Worm (Caenorhabditis elegans) whole organism, L3 larva: ENCODE measurements around the gene VC5.2.

Experiments used
- ceh-82 ChIP-seq: fragments of 150-350 bp; optimal IDR thresholded peaks from 2 replicates; lab custom pipeline; 2014; ENCODE audit warnings: missing biosample characterization, missing genetic modification characterization
- fos-1 ChIP-seq: fragments of 150-350 bp; optimal IDR thresholded peaks from 2 replicates; lab custom pipeline; 2014; ENCODE audit warnings: missing biosample characterization, missing genetic modification characterization
- nhr-11 ChIP-seq: fragments of 150-350 bp; optimal IDR thresholded peaks from 2 replicates; lab custom pipeline; 2014; ENCODE audit warnings: missing biosample characterization, missing genetic modification characterization
- nhr-23 ChIP-seq: fragments of 150-350 bp; optimal IDR thresholded peaks from 2 replicates; lab custom pipeline; 2014; ENCODE audit warnings: missing biosample characterization, missing genetic modification reagents, missing genetic modification characterization
- nhr-28 ChIP-seq: fragments of 150-350 bp; optimal IDR thresholded peaks from 2 replicates; lab custom pipeline; 2014; ENCODE audit warnings: missing biosample characterization, missing genetic modification characterization
- pqm-1 ChIP-seq: fragments of 150-350 bp; optimal IDR thresholded peaks from 2 replicates; lab custom pipeline; 2017; ENCODE audit warnings: missing biosample characterization, missing genetic modification characterization, inconsistent platforms
- skn-1 ChIP-seq: fragments of 150-350 bp; optimal IDR thresholded peaks from 2 replicates; lab custom pipeline; 2014; ENCODE audit warnings: missing biosample characterization, missing genetic modification characterization
- unc-39 ChIP-seq: sonication (generic microtip); optimal IDR thresholded peaks from 4 replicates; lab custom pipeline; 2017; ENCODE audit warnings: missing biosample characterization, missing genetic modification characterization
- unc-62 ChIP-seq: fragments of 150-350 bp; sonication (generic microtip); optimal IDR thresholded peaks from 4 replicates; lab custom pipeline; 2014; ENCODE audit warnings: missing biosample characterization, missing genetic modification reagents, missing genetic modification characterization
- ztf-11 ChIP-seq: fragments of 150-350 bp; optimal IDR thresholded peaks from 2 replicates; lab custom pipeline; 2014; ENCODE audit warnings: missing biosample characterization, missing genetic modification characterization

DNA sequence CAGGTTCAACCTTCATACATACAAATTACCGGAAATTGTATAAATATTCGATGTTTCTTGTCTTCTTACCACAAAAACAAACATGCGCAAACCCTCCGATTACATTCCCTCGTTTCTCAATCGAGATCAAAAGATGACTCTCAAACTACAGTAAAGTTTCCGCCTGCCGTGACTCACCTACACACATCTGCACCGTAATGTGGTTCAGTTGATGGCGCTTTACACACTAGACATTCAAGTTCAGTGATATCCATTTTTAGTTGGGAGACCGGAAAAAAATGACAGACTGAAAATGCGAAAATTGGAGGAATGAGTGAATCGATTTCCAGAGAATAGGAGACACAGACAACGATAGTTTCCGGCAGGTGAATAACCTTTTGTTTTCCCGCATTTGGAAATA lies 5.5 kb downstream of the VC5.2 start, which contains the start of gene nhr-286:
- no peak for TF ChIP-seq unc-39
- no peak for TF ChIP-seq nhr-23
- no peak for TF ChIP-seq unc-62 (GFP tag; lab: Kevin White, UChicago)
- no peak for TF ChIP-seq fos-1 (tag; lab: Kevin White, UChicago)
- no peak for TF ChIP-seq skn-1
- no peak for TF ChIP-seq nhr-11 (tag; lab: Kevin White, UChicago)
- TF ChIP-seq ztf-11 (tag; lab: Kevin White, UChicago), result no peak
- no peak for TF ChIP-seq nhr-28 (tag; lab: Kevin White, UChicago)
- no peak for TF ChIP-seq pqm-1 (tag; lab: Kevin White, UChicago)
- no peak for TF ChIP-seq ceh-82
